Worm (Caenorhabditis elegans): ENCODE results near the gene ZC443.4.

The ZC443.4 gene

ce11 chrV:12773222-12773621, 46.5 kb downstream of the ZC443.4 start, which contains the start of gene ZC455.1:
ZC455.1 (plus strand) TSS chrV:12773522.
- TF ChIP-seq alr-1 (tag; optimal IDR thresholded peaks at IDR 0.05; ENCODE audit: borderline replicate concordance), result no peak
- TF ChIP-seq hlh-17 (GFP tag; optimal IDR thresholded peaks at IDR 0.05; ENCODE audit: borderline replicate concordance), result no peak
- TF ChIP-seq ztf-11 (tag; optimal IDR thresholded peaks at IDR 0.05), result no peak
- TF ChIP-seq unc-130 (tag; optimal IDR thresholded peaks at IDR 0.05), result no peak
- no peak for TF ChIP-seq nhr-19 (GFP tag; conservative IDR thresholded peaks at IDR 0.05)
- no peak for TF ChIP-seq hlh-4 (tag; optimal IDR thresholded peaks at IDR 0.05)
- TF ChIP-seq tbx-2 (tag; optimal IDR thresholded peaks at IDR 0.05), result no peak
- TF ChIP-seq sox-4 (tag; optimal IDR thresholded peaks at IDR 0.05), result no peak
- TF ChIP-seq ama-1 (optimal IDR thresholded peaks at IDR 0.05), result no peak
- TF ChIP-seq hpl-2 (GFP tag; optimal IDR thresholded peaks at IDR 0.05), result no peak
- no peak for TF ChIP-seq lin-39 (tag; optimal IDR thresholded peaks at IDR 0.05)

DNA sequence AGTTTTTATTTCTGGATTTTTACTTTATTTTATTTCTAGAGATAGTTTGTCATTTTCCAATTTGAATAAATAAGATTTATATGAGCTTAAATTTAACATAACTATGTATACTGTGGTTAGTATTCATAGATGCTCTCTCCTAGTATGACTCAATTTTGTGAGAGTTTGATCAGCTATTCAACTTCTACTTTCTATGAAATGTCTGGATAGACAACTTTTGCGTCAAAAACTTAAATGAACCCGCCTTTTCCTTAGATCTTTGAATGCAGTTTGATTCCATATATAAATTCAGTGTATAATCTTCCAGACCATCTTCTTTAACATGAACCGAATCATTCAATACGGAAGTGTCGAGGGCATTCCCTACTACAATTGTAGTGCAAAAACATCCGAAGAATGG, 50.7 kb downstream of the ZC443.4 start, which contains the start of gene srt-43:
Gene srt-43 (plus strand): TSS at position 301 of the 400 bp plus-strand sequence.
- TF ChIP-seq pag-3 (tag; optimal IDR thresholded peaks at IDR 0.05; ENCODE audit: borderline replicate concordance, insufficient read depth) (no peak), dsc-1 (tag; optimal IDR thresholded peaks at IDR 0.05) (no peak), sox-4 (tag; optimal IDR thresholded peaks at IDR 0.05) (no peak), nhr-47 (tag; optimal IDR thresholded peaks at IDR 0.05) (no peak), lsy-2 (tag; optimal IDR thresholded peaks at IDR 0.05) (no peak), zag-1 (tag; optimal IDR thresholded peaks at IDR 0.05) (no peak), pqm-1 (tag; optimal IDR thresholded peaks at IDR 0.05) (no peak), elt-3 (tag; optimal IDR thresholded peaks at IDR 0.05) (no peak), nhr-71 (tag; optimal IDR thresholded peaks at IDR 0.05) (no peak), unc-62 (GFP tag; optimal IDR thresholded peaks at IDR 0.05) (no peak), mef-2 (tag; optimal IDR thresholded peaks at IDR 0.05) (no peak), unc-130 (tag; optimal IDR thresholded peaks at IDR 0.05) (no peak), aly-2 (tag; optimal IDR thresholded peaks at IDR 0.05) (no peak), isw-1 (GFP tag; IDR thresholded peaks at IDR 0.05) (no peak), ceh-8 (GFP tag; optimal IDR thresholded peaks at IDR 0.05) (no peak), unc-98 (GFP tag; IDR thresholded peaks at IDR 0.05) (no peak), efl-3 (GFP tag; optimal IDR thresholded peaks at IDR 0.05) (no peak), tbx-2 (tag; optimal IDR thresholded peaks at IDR 0.05) (no peak), mdl-1 (tag; optimal IDR thresholded peaks at IDR 0.05) (no peak), ceh-88 (GFP tag; IDR thresholded peaks at IDR 0.05) (no peak)
